Worm (Caenorhabditis elegans) whole organism, L4/young adult: ENCODE results near the gene F25E5.16.

ENCODE experiments used
- W03F9.2 ChIP-seq: fragments of 150-350 bp; optimal IDR thresholded peaks from 2 replicates; lab custom pipeline; 2014; ENCODE audit warnings: missing biosample characterization, missing genetic modification characterization
- dao-5 ChIP-seq: sonication (generic microtip); optimal IDR thresholded peaks from 2 replicates; lab custom pipeline; 2016; ENCODE audit warnings: missing genotype, missing genetic modification characterization, moderate library complexity, missing compliant biosample characterization
- him-1 ChIP-seq: sonication (generic microtip); optimal IDR thresholded peaks from 2 replicates; lab custom pipeline; 2016; ENCODE audit warnings: missing genotype, missing genetic modification reagents, missing genetic modification characterization, missing compliant biosample characterization

DNA sequence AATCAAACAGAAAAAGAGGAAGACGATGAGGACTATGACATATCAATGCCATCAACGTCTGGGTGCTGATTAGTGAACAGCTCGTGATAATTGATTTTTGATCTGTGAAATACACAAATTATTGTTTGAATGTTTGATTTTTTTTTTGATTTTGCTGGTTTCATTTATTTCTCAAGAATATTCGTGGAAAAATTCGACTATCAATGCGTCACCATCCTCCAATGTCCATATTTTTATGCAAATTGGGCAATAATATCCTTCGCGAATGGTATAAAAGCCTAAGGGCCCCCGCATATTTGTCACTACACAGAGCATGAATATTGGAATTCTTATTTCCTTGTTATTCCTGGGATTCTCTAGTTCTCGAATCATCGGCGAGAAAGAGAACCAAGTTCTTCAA is 1.7 kb downstream of the F25E5.16 start, which contains the start of gene try-13:
- TF ChIP-seq him-1 (tag; lab: Kevin White, UChicago) = no peak
- no peak for TF ChIP-seq W03F9.2
- no peak for TF ChIP-seq dao-5 (tag; lab: Kevin White, UChicago)
